Fruit fly (Drosophila melanogaster) whole organism, embryonic: ENCODE data around the gene trus.

Source experiments
- Asciz ChIP-seq: fragments of 200-800 bp; sonication (Bioruptor generic); optimal IDR thresholded peaks from 2 replicates; lab custom pipeline; 2017; ENCODE audit warnings: missing biosample characterization, mild to moderate bottlenecking, missing genetic modification characterization, missing genetic modification reagents
- Blimp-1 ChIP-seq: fragments of 200-800 bp; sonication (Bioruptor generic); optimal IDR thresholded peaks from 3 replicates; lab custom pipeline; 2018; ENCODE audit warnings: missing biosample characterization, missing genetic modification characterization, mild to moderate bottlenecking, moderate library complexity, missing genetic modification reagents
- CG10366 ChIP-seq: fragments of 200-800 bp; sonication (Bioruptor generic); IDR thresholded peaks from 2 replicates; pipeline ENCODE4 v1.3.6; 2022; ENCODE audit warnings: missing biosample characterization, missing genetic modification characterization
- CG11695 ChIP-seq: fragments of 200-800 bp; sonication (Bioruptor generic); IDR thresholded peaks from 3 replicates; pipeline ENCODE4 v1.3.6; 2022; ENCODE audit warnings: missing biosample characterization, missing genetic modification characterization
- CG11696 ChIP-seq: fragments of 200-800 bp; sonication (Bioruptor generic); IDR thresholded peaks from 2 replicates; pipeline ENCODE4 v1.3.6; 2022; ENCODE audit warnings: missing biosample characterization, missing genetic modification characterization
- CG12071 ChIP-seq: fragments of 200-800 bp; sonication (Bioruptor generic); optimal IDR thresholded peaks from 3 replicates; lab custom pipeline; 2018; ENCODE audit warnings: missing biosample characterization, mild to moderate bottlenecking, missing genetic modification characterization
- CG12299 ChIP-seq: fragments of 200-800 bp; sonication (Bioruptor generic); optimal IDR thresholded peaks from 2 replicates; lab custom pipeline; 2018; ENCODE audit warnings: missing biosample characterization, mild to moderate bottlenecking, missing genetic modification characterization
- CG12391 ChIP-seq: fragments of 200-800 bp; sonication (Bioruptor generic); optimal IDR thresholded peaks from 3 replicates; lab custom pipeline; 2018; ENCODE audit warnings: missing biosample characterization, mild to moderate bottlenecking, missing genetic modification characterization, moderate library complexity
- CG14710 ChIP-seq: fragments of 200-800 bp; sonication (Bioruptor generic); optimal IDR thresholded peaks from 3 replicates; lab custom pipeline; 2019; ENCODE audit warnings: missing biosample characterization, mild to moderate bottlenecking, missing genetic modification characterization, moderate library complexity
- CG18764 ChIP-seq: fragments of 200-800 bp; sonication (Bioruptor generic); optimal IDR thresholded peaks from 3 replicates; lab custom pipeline; 2016; ENCODE audit warnings: missing biosample characterization, missing genetic modification characterization
- CG2120 ChIP-seq: fragments of 200-800 bp; sonication (Bioruptor generic); optimal IDR thresholded peaks from 3 replicates; lab custom pipeline; 2016; ENCODE audit warnings: missing biosample characterization, missing genetic modification characterization
- CG2129 ChIP-seq: fragments of 200-800 bp; sonication (Bioruptor generic); IDR thresholded peaks from 2 replicates; pipeline ENCODE4 v1.3.6; 2022; ENCODE audit warnings: missing biosample characterization, missing genetic modification characterization; ENCODE audit not compliant: partially characterized antibody
- CG30431 ChIP-seq: fragments of 200-800 bp; sonication (Bioruptor generic); optimal IDR thresholded peaks from 2 replicates; lab custom pipeline; 2017; ENCODE audit warnings: missing biosample characterization, missing genetic modification characterization
- CG6683 ChIP-seq: fragments of 200-800 bp; sonication (Bioruptor generic); optimal IDR thresholded peaks from 2 replicates; lab custom pipeline; 2017; ENCODE audit warnings: missing biosample characterization, mild to moderate bottlenecking, missing genetic modification characterization, missing genetic modification reagents
- CG6765 ChIP-seq: fragments of 200-800 bp; sonication (Bioruptor generic); optimal IDR thresholded peaks from 3 replicates; lab custom pipeline; 2017; ENCODE audit warnings: missing biosample characterization, mild to moderate bottlenecking, missing genetic modification characterization
- CG7928 ChIP-seq: fragments of 200-800 bp; sonication (Bioruptor generic); optimal IDR thresholded peaks from 2 replicates; lab custom pipeline; 2017; ENCODE audit warnings: missing biosample characterization, mild to moderate bottlenecking, missing genetic modification characterization
- CG9876 ChIP-seq: fragments of 200-800 bp; sonication (Bioruptor generic); optimal IDR thresholded peaks from 2 replicates; lab custom pipeline; 2016; ENCODE audit warnings: missing biosample characterization, missing genetic modification characterization
- CG9932 ChIP-seq: fragments of 200-800 bp; sonication (Bioruptor generic); IDR thresholded peaks from 2 replicates; pipeline ENCODE4 v1.3.6; 2022; ENCODE audit warnings: missing biosample characterization, missing genetic modification characterization
- E2f2 ChIP-seq: fragments of 200-800 bp; sonication (Bioruptor generic); IDR thresholded peaks from 2 replicates; pipeline ENCODE4 v1.3.6; 2022; ENCODE audit warnings: missing biosample characterization, missing genetic modification characterization
- GATAe ChIP-seq: fragments of 200-800 bp; sonication (Bioruptor generic); conservative IDR thresholded peaks from 2 replicates; pipeline ENCODE4 v1.3.6; 2022; ENCODE audit warnings: missing biosample characterization, missing genetic modification characterization
- Rfx ChIP-seq: fragments of 200-800 bp; sonication (Bioruptor generic); IDR thresholded peaks from 2 replicates; pipeline ENCODE4 v1.3.6; 2022; ENCODE audit warnings: missing biosample characterization, missing genetic modification characterization
- Six4 ChIP-seq: fragments of 200-800 bp; sonication (Bioruptor generic); optimal IDR thresholded peaks from 2 replicates; lab custom pipeline; 2016; ENCODE audit warnings: missing biosample characterization, missing genetic modification characterization
- abd-A ChIP-seq: fragments of 200-800 bp; sonication (Bioruptor generic); optimal IDR thresholded peaks from 3 replicates; lab custom pipeline; 2019; ENCODE audit warnings: missing biosample characterization, mild to moderate bottlenecking, missing genetic modification characterization, moderate library complexity
- ap ChIP-seq: fragments of 200-800 bp; sonication (Bioruptor generic); IDR thresholded peaks from 2 replicates; pipeline ENCODE4 v1.3.6; 2022; ENCODE audit warnings: missing biosample characterization, missing genetic modification characterization
- br ChIP-seq: fragments of >200 bp; optimal IDR thresholded peaks from 2 replicates; lab custom pipeline; 2017
- cas ChIP-seq: fragments of 200-800 bp; sonication (Bioruptor generic); IDR thresholded peaks from 2 replicates; pipeline ENCODE4 v1.3.6; 2022; ENCODE audit warnings: missing biosample characterization, missing genetic modification characterization
- gfzf ChIP-seq: fragments of 200-800 bp; sonication (Bioruptor generic); optimal IDR thresholded peaks from 2 replicates; lab custom pipeline; 2016; ENCODE audit warnings: missing biosample characterization, mild to moderate bottlenecking, missing genetic modification characterization, moderate library complexity
- insv ChIP-seq, 2 experiments: fragments of 200-800 bp; sonication (Bioruptor generic); optimal IDR thresholded peaks; 3 replicates each; lab custom pipeline; 2016 to 2018; ENCODE audit warnings: missing biosample characterization in 2 of 2, missing genetic modification characterization in 2 of 2
- inv ChIP-seq: fragments of 200-800 bp; sonication (Bioruptor generic); IDR thresholded peaks from 2 replicates; pipeline ENCODE4 v1.3.6; 2022; ENCODE audit warnings: missing biosample characterization, missing genetic modification characterization; ENCODE audit not compliant: partially characterized antibody
- jing ChIP-seq: fragments of 200-800 bp; sonication (Bioruptor generic); optimal IDR thresholded peaks from 2 replicates; lab custom pipeline; 2018; ENCODE audit warnings: missing biosample characterization, mild to moderate bottlenecking, missing genetic modification characterization
- lilli ChIP-seq: fragments of 200-800 bp; sonication (Bioruptor generic); optimal IDR thresholded peaks from 3 replicates; lab custom pipeline; 2016; ENCODE audit warnings: missing biosample characterization, missing genetic modification characterization
- onecut ChIP-seq: fragments of 200-800 bp; sonication (Bioruptor generic); IDR thresholded peaks from 2 replicates; pipeline ENCODE4 v1.3.6; 2022; ENCODE audit warnings: missing biosample characterization, missing genetic modification characterization
- p53 ChIP-seq: fragments of 200-800 bp; sonication (Bioruptor generic); optimal IDR thresholded peaks from 2 replicates; lab custom pipeline; 2016; ENCODE audit warnings: missing biosample characterization, missing genetic modification characterization
- pfk ChIP-seq: fragments of 200-800 bp; sonication (Bioruptor generic); optimal IDR thresholded peaks from 2 replicates; lab custom pipeline; 2018; ENCODE audit warnings: missing biosample characterization, mild to moderate bottlenecking, missing genetic modification characterization, moderate library complexity
- pnt ChIP-seq: fragments of 200-800 bp; sonication (Bioruptor generic); optimal IDR thresholded peaks from 3 replicates; lab custom pipeline; 2016; ENCODE audit warnings: missing biosample characterization, missing genetic modification characterization
- row ChIP-seq: fragments of 200-800 bp; sonication (Bioruptor generic); IDR thresholded peaks from 3 replicates; pipeline ENCODE4 v1.3.6; 2022; ENCODE audit warnings: missing biosample characterization, missing genetic modification characterization
- sd ChIP-seq: fragments of 200-800 bp; sonication (Bioruptor generic); optimal IDR thresholded peaks from 3 replicates; lab custom pipeline; 2018; ENCODE audit warnings: missing biosample characterization, mild to moderate bottlenecking, missing genetic modification characterization, moderate library complexity
- sima ChIP-seq: fragments of 200-800 bp; sonication (Bioruptor generic); optimal IDR thresholded peaks from 2 replicates; lab custom pipeline; 2016; ENCODE audit warnings: missing biosample characterization, missing genetic modification characterization
- sqz ChIP-seq: fragments of 200-800 bp; sonication (Bioruptor generic); optimal IDR thresholded peaks from 3 replicates; lab custom pipeline; 2018; ENCODE audit warnings: missing biosample characterization, mild to moderate bottlenecking, missing genetic modification characterization
- tio ChIP-seq: fragments of 200-800 bp; sonication (Bioruptor generic); optimal IDR thresholded peaks from 2 replicates; lab custom pipeline; 2017; ENCODE audit warnings: missing biosample characterization, missing genetic modification characterization, inconsistent platforms
- vvl ChIP-seq: fragments of 200-800 bp; sonication (Bioruptor generic); IDR thresholded peaks from 2 replicates; pipeline ENCODE4 v1.3.6; 2022; ENCODE audit warnings: missing biosample characterization, missing genetic modification characterization
- zfh2 ChIP-seq: fragments of 200-800 bp; sonication (Bioruptor generic); optimal IDR thresholded peaks from 2 replicates; lab custom pipeline; 2016; ENCODE audit warnings: missing biosample characterization, missing genetic modification characterization

Gene trus

dm6 chr3R:12433764-12434163 is 22.6 kb upstream of the trus start, which contains the start of the genes Aos1 and Srlp (continued):
- TF ChIP-seq gfzf (GFP tag; lab: Kevin White, UChicago): peak; percentile 74
- TF ChIP-seq Blimp-1: no peak
- TF ChIP-seq Asciz: no peak
- no peak for TF ChIP-seq inv
- no peak for TF ChIP-seq CG12071
- TF ChIP-seq insv (GFP tag; optimal IDR thresholded peaks at IDR 0.05; lab: Kevin White, UChicago): peak in 1 of 2 experiments; percentile 23
- peak; percentile 81 for TF ChIP-seq CG12391
- peak; percentile 88 for TF ChIP-seq row
- peak; percentile 18 for TF ChIP-seq zfh2 (GFP tag; lab: Kevin White, UChicago)
- no peak for TF ChIP-seq ap (GFP tag; lab: Robert Waterston, UW)
- no peak for TF ChIP-seq cas (GFP tag; lab: Robert Waterston, UW)
- peak; percentile 42 for TF ChIP-seq CG2120
- no peak for TF ChIP-seq CG30431 (GFP tag; lab: Kevin White, UChicago)
- TF ChIP-seq CG7928 (GFP tag; lab: Kevin White, UChicago): no peak
- no peak for TF ChIP-seq tio
- TF ChIP-seq br (lab: Kevin White, UChicago): no peak
- TF ChIP-seq CG9932: peak; percentile 69
- TF ChIP-seq CG6683 (GFP tag; lab: Kevin White, UChicago): peak; percentile 3
- peak; percentile 20 for TF ChIP-seq CG12299 (tag; lab: Kevin White, UChicago)
- TF ChIP-seq CG11695: no peak
- TF ChIP-seq pnt (GFP tag; lab: Kevin White, UChicago): no peak
- TF ChIP-seq sqz: no peak
- no peak for TF ChIP-seq GATAe
- TF ChIP-seq sd (tag; lab: Kevin White, UChicago): peak; percentile 58
- peak; percentile 86 for TF ChIP-seq CG14710

- TF ChIP-seq CG11696 (GFP tag; lab: Robert Waterston, UW): no peak
- no peak for TF ChIP-seq CG9876 (GFP tag; lab: Kevin White, UChicago)
- no peak for TF ChIP-seq jing (GFP tag; lab: Kevin White, UChicago)
- TF ChIP-seq sima: no peak
- TF ChIP-seq pfk (GFP tag; lab: Kevin White, UChicago): no peak
- TF ChIP-seq CG10366 (GFP tag; lab: Robert Waterston, UW): no peak
- no peak for TF ChIP-seq Rfx (GFP tag; lab: Robert Waterston, UW)
- no peak for TF ChIP-seq onecut (GFP tag; lab: Robert Waterston, UW)
Measured at dm6 chr3R:12435948-12436347, 20.4 kb upstream of the trus start, which contains the start of gene Desat2. Desat2 (plus strand) TSS chr3R:12436248.

- TF ChIP-seq CG6765: no peak
- no peak for TF ChIP-seq vvl
- no peak for TF ChIP-seq CG18764
- no peak for TF ChIP-seq p53 (GFP tag; lab: Kevin White, UChicago)
- no peak for TF ChIP-seq lilli (GFP tag; lab: Kevin White, UChicago)
- no peak for TF ChIP-seq pnt (GFP tag; lab: Kevin White, UChicago)
- TF ChIP-seq Six4 (GFP tag; lab: Kevin White, UChicago): no peak
- no peak for TF ChIP-seq E2f2 (GFP tag; lab: Robert Waterston, UW)
- no peak for TF ChIP-seq CG2120
- TF ChIP-seq ap (GFP tag; lab: Robert Waterston, UW): no peak
- no peak for TF ChIP-seq CG2129
- no peak for TF ChIP-seq abd-A
- TF ChIP-seq, all 482 proteins: peak for 0
Measured at dm6 chr3R:12439039-12439400, 17.4 kb upstream of the trus start, which contains the start of the genes CG17207 and CG46427. CG17207 (minus strand) TSS chr3R:12439139. CG46427 (minus strand) TSS chr3R:12439139.
